Worm (Caenorhabditis elegans) whole organism, L2 larva: ENCODE data around the gene trul-1.

Experiments
- R02D3.7 ChIP-seq: fragments of 150-350 bp; optimal IDR thresholded peaks from 2 replicates; lab custom pipeline; 2014; ENCODE audit warnings: missing biosample characterization, missing genetic modification characterization
- ama-1 ChIP-seq: fragments of 150-350 bp; optimal IDR thresholded peaks from 2 replicates; lab custom pipeline; 2018; ENCODE audit warnings: inconsistent platforms
- lin-13 ChIP-seq: fragments of 150-350 bp; optimal IDR thresholded peaks from 2 replicates; lab custom pipeline; 2014; ENCODE audit warnings: missing biosample characterization, missing genetic modification reagents, missing genetic modification characterization
- lin-39 ChIP-seq: fragments of 150-350 bp; optimal IDR thresholded peaks from 2 replicates; lab custom pipeline; 2014; ENCODE audit warnings: missing biosample characterization, missing genetic modification reagents, missing genetic modification characterization
- nhr-129 ChIP-seq: fragments of 150-350 bp; optimal IDR thresholded peaks from 2 replicates; lab custom pipeline; 2014; ENCODE audit warnings: missing biosample characterization, missing genetic modification characterization
- nhr-237 ChIP-seq: fragments of 150-350 bp; optimal IDR thresholded peaks from 2 replicates; lab custom pipeline; 2014; ENCODE audit warnings: missing biosample characterization, missing genetic modification characterization
- snpc-4 ChIP-seq: fragments of 150-350 bp; optimal IDR thresholded peaks from 2 replicates; lab custom pipeline; 2014; ENCODE audit warnings: missing biosample characterization, missing genetic modification characterization
- zag-1 ChIP-seq: fragments of 150-350 bp; optimal IDR thresholded peaks from 2 replicates; lab custom pipeline; 2014; ENCODE audit warnings: missing biosample characterization, missing genetic modification characterization
- ztf-11 ChIP-seq: sonication (generic microtip); optimal IDR thresholded peaks from 2 replicates; lab custom pipeline; 2017; ENCODE audit warnings: missing biosample characterization, missing genetic modification characterization
- ztf-4 ChIP-seq: fragments of 150-350 bp; optimal IDR thresholded peaks from 2 replicates; lab custom pipeline; 2014; ENCODE audit warnings: missing biosample characterization, missing genetic modification characterization

- TF ChIP-seq ztf-4 (tag; lab: Kevin White, UChicago) (no peak), R02D3.7 (no peak), ama-1 (no peak), lin-39 (tag; lab: Kevin White, UChicago) (no peak), lin-13 (GFP tag; lab: Kevin White, UChicago) (no peak), ztf-11 (tag; lab: Kevin White, UChicago) (no peak), nhr-129 (tag; lab: Kevin White, UChicago) (no peak), zag-1 (no peak), snpc-4 (tag; lab: Kevin White, UChicago) (no peak), nhr-237 (tag; lab: Kevin White, UChicago) (no peak)
Measured at ce11 chrII:290282-290681, 7.9 kb upstream of the trul-1 start, which contains the start of gene djr-1.1.
